Worm (Caenorhabditis elegans) whole organism, L4 larva: ENCODE data around the gene C01B9.1.

ENCODE experiments used
- F10B5.3 ChIP-seq: sonication (generic microtip); optimal IDR thresholded peaks from 2 replicates; lab custom pipeline; 2016; ENCODE audit warnings: mild to moderate bottlenecking, missing genetic modification characterization, missing compliant biosample characterization
- Y105C5A.15 ChIP-seq: fragments of 200-800 bp; sonication (Bioruptor generic); IDR thresholded peaks from 2 replicates; pipeline ENCODE4 v1.3.6; 2022; ENCODE audit warnings: missing genetic modification characterization, missing compliant biosample characterization
- Y48G9A.11 ChIP-seq: fragments of 200-800 bp; sonication (Bioruptor generic); IDR thresholded peaks from 2 replicates; pipeline ENCODE4 v1.3.6; 2022; ENCODE audit warnings: missing genetic modification reagents, missing genetic modification characterization, missing compliant biosample characterization
- Y75B8A.6 ChIP-seq: fragments of 200-800 bp; sonication (Bioruptor generic); IDR thresholded peaks from 2 replicates; pipeline ENCODE4 v1.3.6; 2022; ENCODE audit warnings: missing genetic modification reagents, missing genetic modification characterization, missing compliant biosample characterization
- aha-1 ChIP-seq: fragments of 150-350 bp; peaks from one replicate; lab custom pipeline; 2014; ENCODE audit warnings: missing biosample characterization, missing genetic modification characterization
- aly-2 ChIP-seq: sonication (generic microtip); optimal IDR thresholded peaks from 2 replicates; lab custom pipeline; 2018; ENCODE audit warnings: missing biosample characterization, missing genetic modification characterization
- ama-1 ChIP-seq: fragments of 150-350 bp; optimal IDR thresholded peaks from 2 replicates; lab custom pipeline; 2014; ENCODE audit warnings: inconsistent platforms, mixed read lengths
- ceh-28 ChIP-seq: fragments of 150-350 bp; optimal IDR thresholded peaks from 2 replicates; lab custom pipeline; 2014; ENCODE audit warnings: missing biosample characterization, missing genetic modification reagents, missing genetic modification characterization
- ceh-44 ChIP-seq: fragments of 200-800 bp; sonication (Bioruptor generic); IDR thresholded peaks from 2 replicates; pipeline ENCODE4 v1.3.6; 2022; ENCODE audit warnings: missing genetic modification reagents, missing genetic modification characterization, missing compliant biosample characterization
- ces-1 ChIP-seq: fragments of 150-350 bp; sonication (generic microtip); optimal IDR thresholded peaks from 4 replicates; lab custom pipeline; 2014; ENCODE audit warnings: missing biosample characterization, missing genetic modification reagents, missing genetic modification characterization
- dmd-8 ChIP-seq: fragments of 200-800 bp; sonication (Bioruptor generic); IDR thresholded peaks from 2 replicates; pipeline ENCODE4 v1.3.6; 2022; ENCODE audit warnings: missing genetic modification characterization, missing compliant biosample characterization
- egl-27 ChIP-seq: sonication (generic microtip); optimal IDR thresholded peaks from 3 replicates; lab custom pipeline; 2017; ENCODE audit warnings: missing biosample characterization, missing genetic modification reagents, missing genetic modification characterization
- hmg-1.1 ChIP-seq: fragments of 200-800 bp; sonication (Bioruptor generic); IDR thresholded peaks from 2 replicates; pipeline ENCODE4 v1.3.6; 2022; ENCODE audit warnings: missing genetic modification reagents, missing genetic modification characterization, missing compliant biosample characterization
- lin-1 ChIP-seq: fragments of 200-800 bp; sonication (Bioruptor generic); IDR thresholded peaks from 2 replicates; pipeline ENCODE4 v1.3.6; 2022; ENCODE audit warnings: missing genetic modification reagents, missing genetic modification characterization, missing compliant biosample characterization
- lin-15B ChIP-seq: fragments of 150-350 bp; sonication (generic microtip); optimal IDR thresholded peaks from 3 replicates; lab custom pipeline; 2014; ENCODE audit warnings: missing biosample characterization, missing genetic modification characterization
- lin-39 ChIP-seq: fragments of 150-350 bp; optimal IDR thresholded peaks from 2 replicates; lab custom pipeline; 2014; ENCODE audit warnings: missing biosample characterization, missing genetic modification reagents, missing genetic modification characterization
- lsy-2 ChIP-seq, 2 experiments: fragments of 150-350 bp in 1 of 2; sonication (generic microtip) in 1 of 2; optimal IDR thresholded peaks; 2 replicates each; lab custom pipeline; 2014 to 2017; ENCODE audit warnings: missing biosample characterization in 2 of 2, missing genetic modification characterization in 2 of 2
- madf-5 ChIP-seq, 2 experiments: fragments of 200-800 bp; sonication (Bioruptor generic); IDR thresholded peaks; 2 replicates each; pipeline ENCODE4 v1.3.6; 2022; ENCODE audit warnings: missing compliant biosample characterization in 2 of 2, missing genetic modification characterization in 2 of 2
- madf-9 ChIP-seq: fragments of 200-800 bp; sonication (Bioruptor generic); conservative IDR thresholded peaks from 2 replicates; pipeline ENCODE4 v1.3.6; 2022; ENCODE audit warnings: missing genetic modification reagents, missing genetic modification characterization, missing compliant biosample characterization
- mdl-1 ChIP-seq, 2 experiments: fragments of 150-350 bp in 1 of 2; sonication (generic microtip) in 1 of 2; optimal IDR thresholded peaks; 2 replicates each; lab custom pipeline; 2014 to 2017; ENCODE audit warnings: missing biosample characterization in 2 of 2, missing genetic modification characterization in 2 of 2
- mep-1 ChIP-seq: fragments of 150-350 bp; sonication (generic microtip); optimal IDR thresholded peaks from 3 replicates; lab custom pipeline; 2014; ENCODE audit warnings: missing biosample characterization, missing genetic modification characterization
- mes-2 ChIP-seq: sonication (generic microtip); optimal IDR thresholded peaks from 2 replicates; lab custom pipeline; 2016; ENCODE audit warnings: missing genotype, mild to moderate bottlenecking, missing genetic modification characterization, missing compliant biosample characterization; ENCODE audit not compliant: poor library complexity, severe bottlenecking
- mxl-2 ChIP-seq: fragments of 200-800 bp; sonication (Bioruptor generic); conservative IDR thresholded peaks from 2 replicates; pipeline ENCODE4 v1.3.6; 2022; ENCODE audit warnings: missing genetic modification reagents, missing genetic modification characterization, missing compliant biosample characterization
- nhr-10 ChIP-seq: fragments of 150-350 bp; optimal IDR thresholded peaks from 2 replicates; lab custom pipeline; 2014; ENCODE audit warnings: missing biosample characterization, missing genetic modification characterization
- nhr-11 ChIP-seq: fragments of 150-350 bp; optimal IDR thresholded peaks from 2 replicates; lab custom pipeline; 2014; ENCODE audit warnings: missing biosample characterization, missing genetic modification characterization
- nhr-28 ChIP-seq: fragments of 150-350 bp; optimal IDR thresholded peaks from 2 replicates; lab custom pipeline; 2014; ENCODE audit warnings: missing biosample characterization, missing genetic modification characterization
- nhr-41 ChIP-seq: fragments of 200-800 bp; sonication (Bioruptor generic); IDR thresholded peaks from 2 replicates; pipeline ENCODE4 v1.3.6; 2022; ENCODE audit warnings: missing genetic modification reagents, missing genetic modification characterization, missing compliant biosample characterization
- nhr-6 ChIP-seq: fragments of 150-350 bp; optimal IDR thresholded peaks from 2 replicates; lab custom pipeline; 2014; ENCODE audit warnings: missing biosample characterization, missing genetic modification characterization
- nhr-76 ChIP-seq: fragments of 150-350 bp; optimal IDR thresholded peaks from 2 replicates; lab custom pipeline; 2014; ENCODE audit warnings: missing biosample characterization, missing genetic modification characterization
- saeg-2 ChIP-seq: fragments of 200-800 bp; sonication (Bioruptor generic); IDR thresholded peaks from 2 replicates; pipeline ENCODE4 v1.3.6; 2022; ENCODE audit warnings: missing genetic modification reagents, missing genetic modification characterization, missing compliant biosample characterization
- sdz-12 ChIP-seq: fragments of 200-800 bp; sonication (Bioruptor generic); optimal IDR thresholded peaks from 2 replicates; lab custom pipeline; 2018; ENCODE audit warnings: mild to moderate bottlenecking, missing genetic modification characterization, missing compliant biosample characterization
- tra-1 ChIP-seq: fragments of 200-800 bp; sonication (Bioruptor generic); IDR thresholded peaks from 2 replicates; pipeline ENCODE4 v1.3.6; 2022; ENCODE audit warnings: missing genetic modification reagents, missing genetic modification characterization, missing compliant biosample characterization
- unc-39 ChIP-seq: sonication (generic microtip); optimal IDR thresholded peaks from 2 replicates; lab custom pipeline; 2017; ENCODE audit warnings: missing biosample characterization, missing genetic modification characterization
- unc-62 ChIP-seq, 3 experiments: fragments of 150-350 bp in 1 of 3; sonication (generic microtip); optimal IDR thresholded peaks in 2 of 3; peaks in 1 of 3; 1 replicate in 1 of 3; 2 replicates in 2 of 3; lab custom pipeline; 2014 to 2017; ENCODE audit warnings: missing biosample characterization in 3 of 3, missing genetic modification characterization in 3 of 3, missing genetic modification reagents in 3 of 3, missing genotype in 1 of 3
- zag-1 ChIP-seq: fragments of 150-350 bp; optimal IDR thresholded peaks from 2 replicates; lab custom pipeline; 2014; ENCODE audit warnings: missing biosample characterization, missing genetic modification characterization
- ztf-11 ChIP-seq: fragments of 150-350 bp; optimal IDR thresholded peaks from 2 replicates; lab custom pipeline; 2014; ENCODE audit warnings: missing biosample characterization, missing genetic modification characterization

The C01B9.1 gene

DNA sequence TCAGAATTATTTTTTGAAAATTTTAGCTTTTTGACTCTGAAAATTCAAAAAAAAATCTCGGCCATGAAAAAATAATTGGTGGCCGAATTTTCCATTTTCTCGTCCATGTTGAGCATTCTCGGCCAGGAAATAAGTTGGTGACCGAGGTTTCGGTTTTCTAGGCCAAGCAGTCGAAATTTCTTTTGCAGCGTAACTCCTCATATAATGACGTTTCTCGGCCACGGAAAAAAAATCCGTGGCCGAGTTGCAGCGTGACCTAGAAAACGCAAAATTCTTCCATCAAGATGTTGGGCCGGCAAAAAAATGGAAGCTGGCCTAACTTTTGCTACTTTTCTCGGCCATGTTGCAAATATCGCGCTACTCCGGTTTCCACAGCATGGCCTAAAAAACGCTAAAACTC is 21.2 kb upstream of the C01B9.1 start:
- TF ChIP-seq unc-62 (GFP tag; optimal IDR thresholded peaks at IDR 0.05 in 1 of 2; lab: Kevin White, UChicago) = peak in 1 of 2 experiments; percentile 34
- TF ChIP-seq unc-62 (tag; optimal IDR thresholded peaks at IDR 0.05; lab: Kevin White, UChicago) = no peak
- peak; percentile 83 for TF ChIP-seq aha-1 (tag; lab: Kevin White, UChicago)
- TF ChIP-seq zag-1 = no peak

DNA sequence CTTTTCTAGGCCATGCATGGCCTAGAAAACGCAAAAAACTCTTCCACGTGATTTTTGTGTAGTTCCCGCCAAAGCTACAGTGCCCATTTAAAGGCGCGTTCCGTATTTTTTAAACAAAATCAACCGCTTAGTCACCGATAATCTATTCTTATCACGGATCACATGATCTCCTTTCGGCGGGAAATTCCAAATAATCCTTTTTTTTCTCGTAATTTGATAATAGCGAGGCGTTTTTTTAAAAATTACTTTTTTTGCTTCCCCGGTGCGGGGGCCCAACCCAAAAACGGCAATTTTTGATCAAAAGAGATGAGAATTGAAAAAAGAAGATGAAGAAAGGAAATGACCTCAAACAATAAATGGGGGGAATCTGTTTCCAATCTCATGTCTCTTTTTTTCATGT is 20.3 kb upstream of the C01B9.1 start:
- no peak for TF ChIP-seq madf-9 (GFP tag; lab: Robert Waterston, UW)
- 0 out of 2 replicates have a peak, but pooled peaks have one; percentile 27 for TF ChIP-seq tra-1
- TF ChIP-seq unc-39 (tag; lab: Kevin White, UChicago) = no peak
- TF ChIP-seq ces-1 (GFP tag; lab: Kevin White, UChicago) = no peak
- peak in 1 of 2 experiments; percentile 11 for TF ChIP-seq mdl-1 (tag; optimal IDR thresholded peaks at IDR 0.05; lab: Kevin White, UChicago)
- no peak for TF ChIP-seq Y105C5A.15 (GFP tag; lab: Robert Waterston, UW)
- no peak for TF ChIP-seq lsy-2 (tag; optimal IDR thresholded peaks at IDR 0.05; lab: Kevin White, UChicago)
- no peak for TF ChIP-seq dmd-8
- no peak for TF ChIP-seq lin-15B (tag; lab: Kevin White, UChicago)
- TF ChIP-seq Y75B8A.6 (GFP tag; lab: Robert Waterston, UW) = no peak
- TF ChIP-seq nhr-41 (GFP tag; lab: Robert Waterston, UW) = no peak
- TF ChIP-seq unc-62 (GFP tag; optimal IDR thresholded peaks at IDR 0.05 in 1 of 2; lab: Kevin White, UChicago) = no peak
- no peak for TF ChIP-seq unc-62 (tag; optimal IDR thresholded peaks at IDR 0.05; lab: Kevin White, UChicago)
- no peak for TF ChIP-seq aly-2 (tag; lab: Kevin White, UChicago)
- no peak for TF ChIP-seq egl-27
- TF ChIP-seq madf-5 (GFP tag; IDR thresholded peaks at IDR 0.05; lab: Robert Waterston, UW) = no peak
- TF ChIP-seq nhr-10 = no peak
- TF ChIP-seq saeg-2 (GFP tag; lab: Robert Waterston, UW) = no peak
- TF ChIP-seq ceh-28 (tag; lab: Kevin White, UChicago) = no peak
- peak; percentile 13 for TF ChIP-seq nhr-28 (tag; lab: Kevin White, UChicago)

DNA sequence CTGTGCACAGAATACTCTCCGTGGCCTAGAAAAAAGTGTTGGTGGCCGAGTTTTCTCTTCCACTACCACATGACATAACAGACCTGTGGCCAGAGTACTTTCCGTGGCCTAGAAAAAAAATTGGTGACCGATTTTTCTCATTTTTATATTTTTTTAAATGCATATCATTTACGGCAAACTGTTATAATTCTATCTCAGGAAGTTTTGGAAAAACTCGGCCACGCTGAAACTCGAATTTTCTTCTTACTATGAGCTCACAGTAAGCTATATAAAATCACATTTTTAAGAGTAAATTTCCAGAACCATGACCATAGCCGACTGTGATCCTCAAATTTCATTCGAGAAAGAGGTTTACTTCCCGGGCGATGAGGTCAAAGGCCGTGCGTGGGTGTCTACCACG is 19.4 kb upstream of the C01B9.1 start, which contains the start of gene arrd-14:
TSS of gene arrd-14 (plus strand) at position 301 of the 400 bp plus-strand sequence.
- TF ChIP-seq F10B5.3 = no peak
- TF ChIP-seq lin-39 (tag; lab: Kevin White, UChicago) = no peak
- no peak for TF ChIP-seq ztf-11 (tag; lab: Kevin White, UChicago)
- TF ChIP-seq Y48G9A.11 (GFP tag; lab: Robert Waterston, UW) = no peak
- no peak for TF ChIP-seq ama-1 (lab: Kevin White, UChicago)
- TF ChIP-seq nhr-76 (tag; lab: Kevin White, UChicago) = no peak
- TF ChIP-seq nhr-11 (tag; lab: Kevin White, UChicago) = no peak
- TF ChIP-seq ceh-28 (tag; lab: Kevin White, UChicago) = no peak
- no peak for TF ChIP-seq ceh-44 (GFP tag; lab: Robert Waterston, UW)
- TF ChIP-seq sdz-12 (GFP tag; lab: Kevin White, UChicago) = no peak
- no peak for TF ChIP-seq lin-1 (GFP tag; lab: Robert Waterston, UW)
- no peak for TF ChIP-seq nhr-28 (tag; lab: Kevin White, UChicago)
- TF ChIP-seq dmd-8 = no peak
- TF ChIP-seq mxl-2 = no peak
- TF ChIP-seq nhr-41 (GFP tag; lab: Robert Waterston, UW) = no peak

DNA sequence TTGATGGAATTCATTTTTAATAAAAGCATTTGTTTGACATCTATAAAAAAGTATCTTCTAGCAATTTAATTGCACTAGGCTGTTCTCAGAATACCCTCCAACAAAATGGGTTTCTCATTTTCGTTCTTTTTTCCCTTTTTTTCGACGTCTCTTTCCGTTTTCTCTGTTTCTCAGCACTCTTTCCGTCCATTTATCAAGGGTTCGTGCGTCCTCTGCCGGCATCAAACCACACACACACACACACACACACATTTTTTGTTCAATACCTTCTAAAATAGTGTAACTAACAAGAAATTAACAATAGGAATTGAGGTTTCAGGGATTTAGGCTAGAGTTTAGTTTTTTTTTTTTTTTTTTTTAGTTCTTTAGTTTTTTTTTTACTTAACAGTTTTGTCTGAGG is 15.1 kb upstream of the C01B9.1 start:
- peak; percentile 79 for TF ChIP-seq aha-1 (tag; lab: Kevin White, UChicago)
- peak; percentile 30 for TF ChIP-seq mes-2
- peak in 1 of 2 experiments; percentile 46 for TF ChIP-seq lsy-2 (tag; optimal IDR thresholded peaks at IDR 0.05; lab: Kevin White, UChicago)
- no peak for TF ChIP-seq nhr-6 (tag; lab: Kevin White, UChicago)
- peak; percentile 15 for TF ChIP-seq mep-1 (tag; lab: Kevin White, UChicago)
- 0 out of 2 replicates have a peak, but pooled peaks have one; percentile 19 for TF ChIP-seq hmg-1.1 (GFP tag; lab: Robert Waterston, UW)
- TF ChIP-seq ceh-44 (GFP tag; lab: Robert Waterston, UW) = no peak
- TF ChIP-seq nhr-28 (tag; lab: Kevin White, UChicago) = peak; percentile 6
- TF ChIP-seq, all 104 proteins: peak for 6
